Worm (Caenorhabditis elegans) whole organism, L3 larva: ENCODE data around the gene F17E9.2.

Experiments used
- ZK546.5 ChIP-seq: sonication (generic microtip); optimal IDR thresholded peaks from 2 replicates; lab custom pipeline; 2017; ENCODE audit warnings: missing biosample characterization, missing genetic modification characterization
- ama-1 ChIP-seq: fragments of 150-350 bp; optimal IDR thresholded peaks from 2 replicates; lab custom pipeline; 2018
- ceh-9 ChIP-seq: sonication (generic microtip); optimal IDR thresholded peaks from 2 replicates; lab custom pipeline; 2018; ENCODE audit warnings: missing biosample characterization, missing genetic modification characterization
- egl-5 ChIP-seq: fragments of 150-350 bp; optimal IDR thresholded peaks from 2 replicates; lab custom pipeline; 2017; ENCODE audit warnings: missing biosample characterization, missing genetic modification reagents, missing genetic modification characterization, inconsistent platforms
- elt-3 ChIP-seq, 3 experiments: fragments of 150-350 bp in 1 of 3; sonication (generic microtip) in 2 of 3; optimal IDR thresholded peaks; 2 replicates in 2 of 3; 4 replicates in 1 of 3; lab custom pipeline; 2014 to 2017; ENCODE audit warnings: missing biosample characterization in 3 of 3, missing genetic modification characterization in 3 of 3
- eor-1 ChIP-seq, 2 experiments: fragments of 150-350 bp; optimal IDR thresholded peaks; 2 replicates each; lab custom pipeline; 2014 to 2018; ENCODE audit warnings: missing biosample characterization in 2 of 2, missing genetic modification characterization in 2 of 2
- fkh-2 ChIP-seq: fragments of 150-350 bp; optimal IDR thresholded peaks from 2 replicates; lab custom pipeline; 2014; ENCODE audit warnings: missing biosample characterization, missing genetic modification reagents, missing genetic modification characterization
- jun-1 ChIP-seq: fragments of 150-350 bp; optimal IDR thresholded peaks from 2 replicates; lab custom pipeline; 2014; ENCODE audit warnings: missing biosample characterization, missing genetic modification reagents, missing genetic modification characterization
- lin-15B ChIP-seq: fragments of 150-350 bp; optimal IDR thresholded peaks from 2 replicates; lab custom pipeline; 2014; ENCODE audit warnings: missing biosample characterization, missing genetic modification characterization
- lin-39 ChIP-seq: fragments of 150-350 bp; optimal IDR thresholded peaks from 2 replicates; lab custom pipeline; 2018; ENCODE audit warnings: missing biosample characterization, missing genetic modification reagents, missing genetic modification characterization
- mdl-1 ChIP-seq: fragments of 150-350 bp; optimal IDR thresholded peaks from 2 replicates; lab custom pipeline; 2014; ENCODE audit warnings: missing biosample characterization, missing genetic modification characterization
- mml-1 ChIP-seq: fragments of 150-350 bp; sonication (generic microtip); optimal IDR thresholded peaks from 3 replicates; lab custom pipeline; 2014; ENCODE audit warnings: missing biosample characterization, missing genetic modification characterization
- nfya-1 ChIP-seq: sonication (generic microtip); optimal IDR thresholded peaks from 2 replicates; lab custom pipeline; 2017; ENCODE audit warnings: missing genetic modification characterization, mild to moderate bottlenecking, missing compliant biosample characterization, antibody characterized with exemption, moderate library complexity; ENCODE audit not compliant: insufficient read depth
- nhr-11 ChIP-seq: fragments of 150-350 bp; optimal IDR thresholded peaks from 2 replicates; lab custom pipeline; 2014; ENCODE audit warnings: missing biosample characterization, missing genetic modification characterization
- nhr-23 ChIP-seq: fragments of 150-350 bp; optimal IDR thresholded peaks from 2 replicates; lab custom pipeline; 2014; ENCODE audit warnings: missing biosample characterization, missing genetic modification reagents, missing genetic modification characterization
- nhr-237 ChIP-seq: fragments of 150-350 bp; optimal IDR thresholded peaks from 2 replicates; lab custom pipeline; 2014; ENCODE audit warnings: missing biosample characterization, missing genetic modification characterization
- nhr-25 ChIP-seq: sonication (generic microtip); optimal IDR thresholded peaks from 2 replicates; lab custom pipeline; 2017; ENCODE audit warnings: missing biosample characterization, missing genetic modification characterization
- nhr-28 ChIP-seq: fragments of 150-350 bp; optimal IDR thresholded peaks from 2 replicates; lab custom pipeline; 2014; ENCODE audit warnings: missing biosample characterization, missing genetic modification characterization
- nhr-43 ChIP-seq: sonication (generic microtip); optimal IDR thresholded peaks from 2 replicates; lab custom pipeline; 2016; ENCODE audit warnings: mild to moderate bottlenecking, missing genetic modification characterization, missing compliant biosample characterization; ENCODE audit not compliant: poor library complexity, severe bottlenecking
- nhr-67 ChIP-seq: fragments of 150-350 bp; optimal IDR thresholded peaks from 2 replicates; lab custom pipeline; 2014; ENCODE audit warnings: missing biosample characterization, missing genetic modification characterization
- nhr-76 ChIP-seq: fragments of 150-350 bp; sonication (generic microtip); optimal IDR thresholded peaks from 5 replicates; lab custom pipeline; 2014; ENCODE audit warnings: missing biosample characterization, missing genetic modification characterization
- nhr-77 ChIP-seq: fragments of 150-350 bp; optimal IDR thresholded peaks from 2 replicates; lab custom pipeline; 2014; ENCODE audit warnings: missing biosample characterization, missing genetic modification characterization
- pha-4 ChIP-seq: fragments of 150-350 bp; optimal IDR thresholded peaks from 2 replicates; lab custom pipeline; 2014; ENCODE audit warnings: missing biosample characterization, missing genetic modification reagents, missing genetic modification characterization
- pqm-1 ChIP-seq: fragments of 150-350 bp; optimal IDR thresholded peaks from 2 replicates; lab custom pipeline; 2017; ENCODE audit warnings: missing biosample characterization, missing genetic modification characterization, inconsistent platforms
- sea-2 ChIP-seq: fragments of 150-350 bp; sonication (generic microtip); optimal IDR thresholded peaks from 4 replicates; lab custom pipeline; 2014; ENCODE audit warnings: missing biosample characterization, missing genetic modification reagents, missing genetic modification characterization
- skn-1 ChIP-seq: fragments of 150-350 bp; optimal IDR thresholded peaks from 2 replicates; lab custom pipeline; 2014; ENCODE audit warnings: missing biosample characterization, missing genetic modification characterization
- snpc-4 ChIP-seq: fragments of 150-350 bp; optimal IDR thresholded peaks from 2 replicates; lab custom pipeline; 2014; ENCODE audit warnings: missing biosample characterization, missing genetic modification characterization
- unc-39 ChIP-seq: sonication (generic microtip); optimal IDR thresholded peaks from 4 replicates; lab custom pipeline; 2017; ENCODE audit warnings: missing biosample characterization, missing genetic modification characterization
- unc-62 ChIP-seq: fragments of 150-350 bp; sonication (generic microtip); optimal IDR thresholded peaks from 4 replicates; lab custom pipeline; 2014; ENCODE audit warnings: missing biosample characterization, missing genetic modification reagents, missing genetic modification characterization
- zag-1 ChIP-seq: fragments of 150-350 bp; optimal IDR thresholded peaks from 2 replicates; lab custom pipeline; 2014; ENCODE audit warnings: missing biosample characterization, missing genetic modification characterization
- ztf-11 ChIP-seq: fragments of 150-350 bp; optimal IDR thresholded peaks from 2 replicates; lab custom pipeline; 2014; ENCODE audit warnings: missing biosample characterization, missing genetic modification characterization
- ztf-4 ChIP-seq: fragments of 150-350 bp; optimal IDR thresholded peaks from 2 replicates; lab custom pipeline; 2014; ENCODE audit warnings: missing biosample characterization, missing genetic modification characterization

The F17E9.2 gene

DNA sequence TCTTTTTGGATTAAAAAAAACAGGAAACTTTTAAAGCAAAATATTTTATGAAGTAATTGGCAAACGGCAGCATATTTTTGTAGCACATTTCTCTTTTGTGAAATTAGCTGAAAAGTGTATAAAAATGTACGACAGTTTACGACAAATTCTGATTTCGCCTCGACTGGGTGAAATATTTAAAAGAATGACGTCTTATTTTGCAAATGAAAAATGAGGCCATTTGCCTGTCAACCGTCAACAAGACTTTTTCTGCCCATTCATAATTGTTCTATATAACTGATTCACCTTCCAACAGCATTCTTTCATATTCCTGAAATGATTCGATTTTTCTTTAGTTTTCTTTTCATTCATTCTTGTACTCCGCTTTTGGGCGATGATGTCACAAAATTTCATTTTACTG is at the start of gene F17E9.2, which contains the start of gene col-116:
F17E9.2 (plus strand) TSS at position 301 of the 400 bp plus-strand sequence.
col-116 (plus strand) TSS at position 315 of the 400 bp plus-strand sequence.
- TF ChIP-seq jun-1 (tag; lab: Kevin White, UChicago) (no peak), unc-39 (no peak), ceh-9 (tag; lab: Kevin White, UChicago) (no peak), nhr-77 (no peak), ztf-11 (tag; lab: Kevin White, UChicago) (no peak), pha-4 (tag; lab: Kevin White, UChicago) (no peak), nhr-67 (no peak), mml-1 (tag; lab: Kevin White, UChicago) (no peak), nhr-43 (no peak), nfya-1 (tag; lab: Kevin White, UChicago) (no peak)

DNA sequence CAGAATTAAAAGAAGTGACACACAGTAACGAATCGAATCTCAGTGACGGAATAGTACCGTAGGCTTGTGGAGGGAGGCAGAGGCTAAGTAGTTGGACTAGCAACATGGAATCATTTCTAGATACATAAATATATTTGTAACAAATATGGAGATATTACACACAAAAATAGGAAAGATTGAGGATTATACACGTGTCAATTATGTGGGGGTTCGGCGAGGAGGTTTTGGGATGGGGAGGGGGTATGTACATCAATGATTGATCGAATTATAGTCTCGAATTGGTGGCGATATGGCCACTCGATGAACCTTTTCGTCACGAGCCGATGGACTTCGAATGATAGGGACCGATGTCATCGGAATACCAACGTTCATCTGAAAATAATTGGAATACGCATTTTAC is 48.3 kb upstream of the F17E9.2 start:
- TF ChIP-seq nhr-43 (peak; percentile 37), egl-5 (tag; lab: Kevin White, UChicago) (no peak)

ce11 chrIV:8312105-8312504 is 43.6 kb upstream of the F17E9.2 start:
- TF ChIP-seq zag-1 (tag; lab: Kevin White, UChicago) (no peak), sea-2 (GFP tag; lab: Kevin White, UChicago) (no peak), nhr-67 (no peak)

DNA sequence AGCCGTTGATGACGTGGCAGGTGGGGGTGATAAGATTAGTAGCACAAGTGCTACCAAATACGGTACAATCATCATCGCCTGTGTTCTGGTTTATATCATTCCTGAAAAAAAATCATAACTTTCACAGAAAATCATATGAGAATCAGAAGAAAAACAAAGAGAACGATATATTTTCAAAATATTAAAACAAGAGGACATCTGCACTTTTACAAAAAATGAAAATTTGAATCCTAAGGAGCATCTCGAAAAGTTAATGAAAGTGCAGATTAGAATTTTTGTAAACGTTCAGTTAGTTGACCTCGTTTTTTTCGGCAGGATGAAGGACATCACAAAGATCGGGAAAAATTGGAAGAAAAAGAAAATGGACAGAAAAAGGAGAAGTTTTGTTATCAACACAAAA is 42.8 kb upstream of the F17E9.2 start, which contains the start of gene F35H10.10:
F35H10.10 (minus strand) TSS at position 101 of the 400 bp plus-strand sequence.
- TF ChIP-seq skn-1 (no peak), nfya-1 (tag; lab: Kevin White, UChicago) (no peak), nhr-23 (peak; percentile 21), jun-1 (tag; lab: Kevin White, UChicago) (no peak), nhr-76 (no peak)

- no peak for TF ChIP-seq ztf-4 (tag; lab: Kevin White, UChicago)
- TF ChIP-seq mdl-1 (tag; lab: Kevin White, UChicago) = no peak
- TF ChIP-seq ama-1 (lab: Kevin White, UChicago) = no peak
- peak; percentile 34 for TF ChIP-seq nhr-23
- TF ChIP-seq ceh-9 (tag; lab: Kevin White, UChicago) = no peak
- TF ChIP-seq nhr-43 = no peak
These were observed 37.9 kb upstream of the F17E9.2 start for ce11 chrIV:8317800-8318199.

DNA sequence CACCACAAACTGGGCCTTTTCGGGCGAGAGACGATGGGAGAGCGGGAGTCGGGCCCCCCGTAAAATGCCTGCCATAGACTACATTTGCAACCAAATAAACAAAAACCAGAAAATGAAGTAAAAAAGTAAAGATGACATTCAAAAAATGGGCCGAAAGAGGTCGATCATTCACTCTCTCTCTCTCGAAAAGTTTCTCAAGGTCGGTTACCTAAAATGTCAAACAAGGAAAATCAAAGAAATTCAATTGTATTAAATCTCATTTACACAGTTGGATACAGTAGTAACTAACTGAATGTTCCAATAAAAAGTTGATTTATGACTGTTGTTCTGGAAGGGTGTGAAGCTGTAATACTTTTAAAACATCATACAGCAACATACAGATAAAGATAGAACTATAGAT is 36.9 kb upstream of the F17E9.2 start:
- TF ChIP-seq elt-3 (tag; optimal IDR thresholded peaks at IDR 0.05; lab: Kevin White, UChicago) = no peak
- TF ChIP-seq nhr-25 (tag; lab: Kevin White, UChicago) = peak; percentile 27
- TF ChIP-seq zag-1 (tag; lab: Kevin White, UChicago) = no peak
- no peak for TF ChIP-seq eor-1 (tag; optimal IDR thresholded peaks at IDR 0.05; lab: Kevin White, UChicago)
- no peak for TF ChIP-seq egl-5 (tag; lab: Kevin White, UChicago)
- TF ChIP-seq unc-39 = no peak

ce11 chrIV:8325667-8326066 is 30.0 kb upstream of the F17E9.2 start, which contains the start of gene F35H10.3:
Gene F35H10.3, plus strand, starts transcription at chrIV:8325967.
- no peak for TF ChIP-seq nfya-1 (tag; lab: Kevin White, UChicago)
- TF ChIP-seq nhr-76 = no peak
- no peak for TF ChIP-seq nhr-28
- no peak for TF ChIP-seq eor-1 (tag; optimal IDR thresholded peaks at IDR 0.05; lab: Kevin White, UChicago)
- TF ChIP-seq ceh-9 (tag; lab: Kevin White, UChicago) = no peak
- TF ChIP-seq lin-39 (tag; lab: Kevin White, UChicago) = no peak
- no peak for TF ChIP-seq pqm-1
- TF ChIP-seq nhr-43 = no peak
- TF ChIP-seq nhr-23 = no peak
- no peak for TF ChIP-seq pha-4 (tag; lab: Kevin White, UChicago)
- no peak for TF ChIP-seq sea-2 (GFP tag; lab: Kevin White, UChicago)
- TF ChIP-seq jun-1 (tag; lab: Kevin White, UChicago) = no peak
- TF ChIP-seq zag-1 (tag; lab: Kevin White, UChicago) = no peak
- TF ChIP-seq ZK546.5 (tag; lab: Kevin White, UChicago) = no peak
- no peak for TF ChIP-seq unc-62 (GFP tag; lab: Kevin White, UChicago)
- TF ChIP-seq nhr-237 (tag; lab: Kevin White, UChicago) = no peak
- TF ChIP-seq snpc-4 (tag; lab: Kevin White, UChicago) = no peak
- no peak for TF ChIP-seq fkh-2 (tag; lab: Kevin White, UChicago)
- no peak for TF ChIP-seq lin-15B
- TF ChIP-seq nhr-11 (tag; lab: Kevin White, UChicago) = no peak
